Worm (Caenorhabditis elegans) whole organism, L1 larva: Measurements from ENCODE around the gene C10B5.3.

ENCODE experiments used
- C04F5.9 ChIP-seq: sonication (generic microtip); optimal IDR thresholded peaks from 2 replicates; lab custom pipeline; 2016; ENCODE audit warnings: missing genetic modification characterization, missing compliant biosample characterization
- C16A3.4 ChIP-seq: fragments of 150-350 bp; optimal IDR thresholded peaks from 2 replicates; lab custom pipeline; 2014; ENCODE audit warnings: missing biosample characterization, missing genetic modification characterization
- F16B12.6 ChIP-seq: fragments of 150-350 bp; optimal IDR thresholded peaks from 2 replicates; lab custom pipeline; 2014; ENCODE audit warnings: missing biosample characterization, missing genetic modification characterization
- aha-1 ChIP-seq: fragments of 150-350 bp; optimal IDR thresholded peaks from 2 replicates; lab custom pipeline; 2014; ENCODE audit warnings: missing biosample characterization, missing genetic modification characterization
- alr-1 ChIP-seq: fragments of 200-800 bp; sonication (Bioruptor generic); optimal IDR thresholded peaks from 2 replicates; lab custom pipeline; 2018; ENCODE audit warnings: borderline replicate concordance, mild to moderate bottlenecking, missing genetic modification characterization, missing compliant biosample characterization
- aly-2 ChIP-seq: fragments of 150-350 bp; optimal IDR thresholded peaks from 2 replicates; lab custom pipeline; 2014; ENCODE audit warnings: missing biosample characterization, missing genetic modification characterization
- blmp-1 ChIP-seq: fragments of 150-350 bp; optimal IDR thresholded peaks from 2 replicates; lab custom pipeline; 2014; ENCODE audit warnings: missing biosample characterization, missing genetic modification characterization
- ceh-63 ChIP-seq: fragments of 200-800 bp; sonication (Bioruptor generic); optimal IDR thresholded peaks from 2 replicates; lab custom pipeline; 2018; ENCODE audit warnings: mild to moderate bottlenecking, missing genetic modification characterization, missing compliant biosample characterization
- ceh-82 ChIP-seq, 3 experiments: fragments of 150-350 bp in 1 of 3; sonication (generic microtip) in 2 of 3; optimal IDR thresholded peaks; 2 replicates each; lab custom pipeline; 2014 to 2017; ENCODE audit warnings: missing biosample characterization in 3 of 3, missing genetic modification characterization in 3 of 3
- ceh-88 ChIP-seq: fragments of 200-800 bp; sonication (Bioruptor generic); IDR thresholded peaks from 2 replicates; pipeline ENCODE4 v1.3.6; 2022; ENCODE audit warnings: missing genetic modification characterization, missing compliant biosample characterization
- ceh-90 ChIP-seq: sonication (generic microtip); optimal IDR thresholded peaks from 2 replicates; lab custom pipeline; 2016; ENCODE audit warnings: missing genetic modification characterization, missing compliant biosample characterization
- ces-1 ChIP-seq: fragments of 150-350 bp; optimal IDR thresholded peaks from 2 replicates; lab custom pipeline; 2014; ENCODE audit warnings: missing biosample characterization, missing genetic modification reagents, missing genetic modification characterization
- egl-13 ChIP-seq: sonication (generic microtip); optimal IDR thresholded peaks from 2 replicates; lab custom pipeline; 2016; ENCODE audit warnings: missing genotype, missing genetic modification reagents, missing genetic modification characterization, missing compliant biosample characterization
- egl-27 ChIP-seq, 2 experiments: fragments of 150-350 bp in 1 of 2; sonication (generic microtip); optimal IDR thresholded peaks; 3 replicates each; lab custom pipeline; 2017 to 2018; ENCODE audit warnings: missing biosample characterization in 2 of 2, missing genetic modification characterization in 2 of 2, missing genetic modification reagents in 2 of 2
- elt-3 ChIP-seq, 6 experiments: fragments of 150-350 bp in 1 of 6; sonication (generic microtip); optimal IDR thresholded peaks; 2 replicates each; lab custom pipeline; 2017 to 2018; ENCODE audit warnings: missing biosample characterization in 6 of 6, missing genetic modification characterization in 6 of 6, inconsistent platforms in 1 of 6
- ets-5 ChIP-seq: fragments of 200-800 bp; sonication (Bioruptor generic); IDR thresholded peaks from 2 replicates; pipeline ENCODE4 v1.3.6; 2022; ENCODE audit warnings: missing genetic modification characterization, missing compliant biosample characterization
- fkh-10 ChIP-seq: sonication (generic microtip); optimal IDR thresholded peaks from 2 replicates; lab custom pipeline; 2017; ENCODE audit warnings: missing biosample characterization, missing genetic modification reagents, missing genetic modification characterization
- fos-1 ChIP-seq: fragments of 150-350 bp; optimal IDR thresholded peaks from 2 replicates; lab custom pipeline; 2014; ENCODE audit warnings: missing biosample characterization, missing genetic modification characterization
- hlh-17 ChIP-seq: fragments of 200-800 bp; sonication (Bioruptor generic); optimal IDR thresholded peaks from 2 replicates; lab custom pipeline; 2018; ENCODE audit warnings: missing genetic modification characterization, mild to moderate bottlenecking, missing compliant biosample characterization, moderate library complexity, borderline replicate concordance
- hlh-4 ChIP-seq: sonication (generic microtip); optimal IDR thresholded peaks from 2 replicates; lab custom pipeline; 2016; ENCODE audit warnings: mild to moderate bottlenecking, missing genetic modification characterization, missing compliant biosample characterization
- irx-1 ChIP-seq: sonication (generic microtip); optimal IDR thresholded peaks from 2 replicates; lab custom pipeline; 2016; ENCODE audit warnings: missing genetic modification characterization, missing compliant biosample characterization
- isw-1 ChIP-seq: fragments of 200-800 bp; sonication (Bioruptor generic); IDR thresholded peaks from 2 replicates; pipeline ENCODE4 v1.3.6; 2022; ENCODE audit warnings: missing genetic modification characterization, missing compliant biosample characterization
- lin-14 ChIP-seq: fragments of 200-800 bp; sonication (Bioruptor generic); optimal IDR thresholded peaks from 2 replicates; lab custom pipeline; 2018; ENCODE audit warnings: mild to moderate bottlenecking, missing genetic modification characterization, moderate library complexity, missing compliant biosample characterization
- lin-15B ChIP-seq: fragments of 150-350 bp; sonication (generic microtip); optimal IDR thresholded peaks from 3 replicates; lab custom pipeline; 2014; ENCODE audit warnings: missing biosample characterization, missing genetic modification characterization
- lin-35 ChIP-seq, 2 experiments: fragments of 150-350 bp; optimal IDR thresholded peaks; 2 replicates each; lab custom pipeline; 2014; ENCODE audit warnings: missing biosample characterization in 2 of 2, missing genetic modification characterization in 2 of 2, missing genetic modification reagents in 2 of 2
- mab-9 ChIP-seq: fragments of 200-800 bp; sonication (Bioruptor generic); IDR thresholded peaks from 2 replicates; pipeline ENCODE4 v1.3.6; 2022; ENCODE audit warnings: missing genetic modification reagents, missing genetic modification characterization, missing compliant biosample characterization
- mdl-1 ChIP-seq, 2 experiments: fragments of 150-350 bp; optimal IDR thresholded peaks; 2 replicates each; lab custom pipeline; 2014 to 2017; ENCODE audit warnings: missing biosample characterization in 2 of 2, missing genetic modification characterization in 2 of 2, inconsistent platforms in 1 of 2
- mef-2 ChIP-seq: fragments of 150-350 bp; optimal IDR thresholded peaks from 2 replicates; lab custom pipeline; 2014; ENCODE audit warnings: missing biosample characterization, missing genetic modification characterization
- nhr-20 ChIP-seq: sonication (generic microtip); optimal IDR thresholded peaks from 2 replicates; lab custom pipeline; 2016; ENCODE audit warnings: mild to moderate bottlenecking, missing genetic modification characterization, missing compliant biosample characterization
- nhr-237 ChIP-seq: fragments of 150-350 bp; optimal IDR thresholded peaks from 2 replicates; lab custom pipeline; 2014; ENCODE audit warnings: missing biosample characterization, missing genetic modification characterization
- nhr-47 ChIP-seq: sonication (generic microtip); optimal IDR thresholded peaks from 2 replicates; lab custom pipeline; 2016; ENCODE audit warnings: mild to moderate bottlenecking, missing genetic modification characterization, moderate library complexity, missing compliant biosample characterization
- nhr-71 ChIP-seq: sonication (generic microtip); optimal IDR thresholded peaks from 2 replicates; lab custom pipeline; 2016; ENCODE audit warnings: mild to moderate bottlenecking, missing genetic modification characterization, moderate library complexity, missing compliant biosample characterization
- nhr-77 ChIP-seq: fragments of 150-350 bp; optimal IDR thresholded peaks from 2 replicates; lab custom pipeline; 2014; ENCODE audit warnings: missing biosample characterization, missing genetic modification characterization
- nhr-85 ChIP-seq: sonication (generic microtip); peaks from one replicate; lab custom pipeline; 2016; ENCODE audit warnings: missing genetic modification characterization, inconsistent platforms, missing compliant biosample characterization
- nhr-90 ChIP-seq: sonication (generic microtip); optimal IDR thresholded peaks from 2 replicates; lab custom pipeline; 2016; ENCODE audit warnings: mild to moderate bottlenecking, missing genetic modification characterization, missing compliant biosample characterization; ENCODE audit not compliant: poor library complexity
- pax-3 ChIP-seq: fragments of 200-800 bp; sonication (Bioruptor generic); optimal IDR thresholded peaks from 2 replicates; lab custom pipeline; 2018; ENCODE audit warnings: mild to moderate bottlenecking, missing genetic modification characterization, moderate library complexity, missing compliant biosample characterization
- pqm-1 ChIP-seq: sonication (generic microtip); optimal IDR thresholded peaks from 3 replicates; lab custom pipeline; 2017; ENCODE audit warnings: missing biosample characterization, missing genetic modification characterization
- rnt-1 ChIP-seq: sonication (generic microtip); optimal IDR thresholded peaks from 2 replicates; lab custom pipeline; 2016; ENCODE audit warnings: mild to moderate bottlenecking, missing genetic modification characterization, moderate library complexity, missing compliant biosample characterization
- skn-1 ChIP-seq: fragments of 150-350 bp; optimal IDR thresholded peaks from 2 replicates; lab custom pipeline; 2014; ENCODE audit warnings: missing biosample characterization, missing genetic modification characterization
- snpc-4 ChIP-seq: fragments of 150-350 bp; optimal IDR thresholded peaks from 2 replicates; lab custom pipeline; 2014; ENCODE audit warnings: missing biosample characterization, missing genetic modification characterization
- snu-23 ChIP-seq: sonication (generic microtip); optimal IDR thresholded peaks from 2 replicates; lab custom pipeline; 2016; ENCODE audit warnings: missing genetic modification characterization, missing compliant biosample characterization
- sox-4 ChIP-seq: sonication (generic microtip); optimal IDR thresholded peaks from 2 replicates; lab custom pipeline; 2016; ENCODE audit warnings: missing genetic modification characterization, missing compliant biosample characterization
- sptf-1 ChIP-seq: fragments of 150-350 bp; optimal IDR thresholded peaks from 2 replicates; lab custom pipeline; 2014; ENCODE audit warnings: missing biosample characterization, missing genetic modification characterization
- swsn-7 ChIP-seq: sonication (generic microtip); optimal IDR thresholded peaks from 2 replicates; lab custom pipeline; 2016; ENCODE audit warnings: missing genetic modification characterization, missing compliant biosample characterization
- tlp-1 ChIP-seq: fragments of 150-350 bp; optimal IDR thresholded peaks from 2 replicates; lab custom pipeline; 2014; ENCODE audit warnings: missing biosample characterization, missing genetic modification characterization
- unc-30 ChIP-seq: sonication (generic microtip); optimal IDR thresholded peaks from 2 replicates; lab custom pipeline; 2017; ENCODE audit warnings: missing biosample characterization, missing genetic modification characterization
- unc-62 ChIP-seq: fragments of 150-350 bp; optimal IDR thresholded peaks from 2 replicates; lab custom pipeline; 2014; ENCODE audit warnings: missing biosample characterization, missing genetic modification reagents, missing genetic modification characterization
- unc-86 ChIP-seq: sonication (generic microtip); optimal IDR thresholded peaks from 2 replicates; lab custom pipeline; 2016; ENCODE audit warnings: missing genetic modification characterization, missing compliant biosample characterization
- vab-15 ChIP-seq: sonication (generic microtip); optimal IDR thresholded peaks from 2 replicates; lab custom pipeline; 2017; ENCODE audit warnings: missing genotype, mild to moderate bottlenecking, missing genetic modification characterization, missing compliant biosample characterization
- xbp-1 ChIP-seq: sonication (generic microtip); optimal IDR thresholded peaks from 2 replicates; lab custom pipeline; 2016; ENCODE audit warnings: missing genetic modification characterization, missing compliant biosample characterization
- zip-4 ChIP-seq: fragments of 200-800 bp; sonication (Bioruptor generic); optimal IDR thresholded peaks from 2 replicates; lab custom pipeline; 2018; ENCODE audit warnings: mild to moderate bottlenecking, missing genetic modification characterization, moderate library complexity, missing compliant biosample characterization
- ztf-11 ChIP-seq, 2 experiments: sonication (generic microtip); optimal IDR thresholded peaks; 2 replicates each; lab custom pipeline; 2016 to 2017; ENCODE audit warnings: missing genetic modification characterization in 2 of 2, missing biosample characterization in 1 of 2, missing compliant biosample characterization in 1 of 2
- ztf-4 ChIP-seq: fragments of 150-350 bp; optimal IDR thresholded peaks from 2 replicates; lab custom pipeline; 2014; ENCODE audit warnings: missing biosample characterization, missing genetic modification characterization

C10B5.3 gene

DNA sequence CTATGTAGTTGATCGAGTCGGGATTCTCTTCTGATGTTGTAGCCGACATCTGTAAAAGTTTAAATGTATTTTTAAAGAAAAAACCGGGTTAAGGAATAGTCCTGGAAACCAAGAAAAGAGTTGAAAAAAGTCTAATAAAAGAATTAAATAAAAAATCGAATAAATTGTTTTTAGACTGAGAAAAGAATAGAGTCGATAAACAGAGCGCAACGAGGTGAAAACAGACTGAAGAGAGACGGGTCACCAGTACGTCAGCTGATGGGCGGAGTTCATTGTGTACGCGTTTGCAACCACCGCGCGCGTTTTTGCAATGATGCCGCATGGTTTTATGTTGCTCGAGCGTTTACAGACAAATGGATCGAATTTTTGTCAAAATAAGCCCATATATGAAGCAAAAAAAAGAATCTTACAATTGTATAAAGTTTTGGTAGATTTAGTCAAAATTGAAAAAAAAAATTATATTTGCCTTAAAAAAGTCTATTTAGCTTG is 43.3 kb upstream of the C10B5.3 start, which contains the start of gene atg-18 (continued):
- TF ChIP-seq ceh-88 (GFP tag; lab: Robert Waterston, UW) (no peak), pqm-1 (no peak), irx-1 (tag; lab: Kevin White, UChicago) (peak; percentile 16), rnt-1 (tag; lab: Kevin White, UChicago) (peak; percentile 85), C16A3.4 (tag; lab: Kevin White, UChicago) (peak; percentile 68), swsn-7 (tag; lab: Kevin White, UChicago) (peak; percentile 74), ceh-90 (tag; lab: Kevin White, UChicago) (no peak), tlp-1 (tag; lab: Kevin White, UChicago) (no peak), pax-3 (tag; lab: Kevin White, UChicago) (no peak), unc-30 (tag; lab: Kevin White, UChicago) (no peak), sox-4 (tag; lab: Kevin White, UChicago) (peak; percentile 5), vab-15 (tag; lab: Kevin White, UChicago) (no peak), xbp-1 (tag; lab: Kevin White, UChicago) (peak; percentile 70), unc-62 (GFP tag; lab: Kevin White, UChicago) (no peak), sptf-1 (no peak), mdl-1 (tag; optimal IDR thresholded peaks at IDR 0.05; lab: Kevin White, UChicago) (peak in 1 of 2 experiments; percentile 70), F16B12.6 (tag; lab: Kevin White, UChicago) (peak; percentile 23), unc-86 (peak; percentile 43), fkh-10 (GFP tag; lab: Kevin White, UChicago) (no peak), egl-13 (tag; lab: Kevin White, UChicago) (no peak), nhr-77 (tag; lab: Kevin White, UChicago) (no peak), elt-3 (tag; optimal IDR thresholded peaks at IDR 0.05; lab: Kevin White, UChicago) (peak in 1 of 6 experiments; percentile 54), hlh-17 (GFP tag; lab: Kevin White, UChicago) (no peak), nhr-85 (peak; percentile 93), zip-4 (GFP tag; lab: Kevin White, UChicago) (no peak), skn-1 (tag; lab: Kevin White, UChicago) (peak; percentile 83), nhr-71 (tag; lab: Kevin White, UChicago) (peak; percentile 87), mef-2 (tag; lab: Kevin White, UChicago) (peak; percentile 4), snu-23 (GFP tag; lab: Kevin White, UChicago) (peak; percentile 81), egl-27 (tag; optimal IDR thresholded peaks at IDR 0.05; lab: Kevin White, UChicago) (no peak), blmp-1 (tag; lab: Kevin White, UChicago) (peak; percentile 76), nhr-90 (peak; percentile 74), snpc-4 (peak; percentile 34), C04F5.9 (peak; percentile 11), nhr-20 (tag; lab: Kevin White, UChicago) (peak; percentile 84), nhr-237 (tag; lab: Kevin White, UChicago) (no peak), alr-1 (tag; lab: Kevin White, UChicago) (no peak), ztf-11 (tag; optimal IDR thresholded peaks at IDR 0.05; lab: Kevin White, UChicago) (peak in 1 of 2 experiments; percentile 29), lin-35 (GFP tag; optimal IDR thresholded peaks at IDR 0.05; lab: Kevin White, UChicago) (peak; percentile 51 to 79), ets-5 (no peak), isw-1 (peak; percentile 24), aha-1 (tag; lab: Kevin White, UChicago) (peak; percentile 19), aly-2 (no peak), ceh-82 (tag; optimal IDR thresholded peaks at IDR 0.05; lab: Kevin White, UChicago) (peak; percentile 36 to 74 (median 45)), hlh-4 (no peak), lin-15B (tag; lab: Kevin White, UChicago) (peak; percentile 28), ces-1 (no peak), lin-14 (GFP tag; lab: Kevin White, UChicago) (peak; percentile 87), mab-9 (GFP tag; lab: Robert Waterston, UW) (no peak), nhr-47 (tag; lab: Kevin White, UChicago) (peak; percentile 79), ztf-4 (tag; lab: Kevin White, UChicago) (peak; percentile 47), fos-1 (no peak), ceh-63 (no peak)
